Worm (Caenorhabditis elegans) whole organism, young adult: ENCODE data around the gene F45D3.2.

Experiments
- B0261.1 ChIP-seq: sonication (generic microtip); optimal IDR thresholded peaks from 2 replicates; lab custom pipeline; 2016; ENCODE audit warnings: mild to moderate bottlenecking, missing genetic modification characterization, moderate library complexity, missing compliant biosample characterization
- B0336.3 ChIP-seq: fragments of 200-800 bp; sonication (Bioruptor generic); IDR thresholded peaks from 2 replicates; pipeline ENCODE4 v1.3.6; 2022; ENCODE audit warnings: missing genetic modification characterization, missing compliant biosample characterization
- C06A6.2 ChIP-seq: fragments of 200-800 bp; sonication (Bioruptor generic); conservative IDR thresholded peaks from 2 replicates; pipeline ENCODE4 v1.3.6; 2022; ENCODE audit warnings: missing genetic modification characterization, missing compliant biosample characterization
- D2030.7 ChIP-seq: fragments of 200-800 bp; sonication (Bioruptor generic); IDR thresholded peaks from 2 replicates; pipeline ENCODE4 v1.3.6; 2022; ENCODE audit warnings: missing genetic modification reagents, missing genetic modification characterization, missing compliant biosample characterization
- F39B2.1 ChIP-seq: fragments of 200-800 bp; sonication (Bioruptor generic); IDR thresholded peaks from 2 replicates; pipeline ENCODE4 v1.3.6; 2022; ENCODE audit warnings: missing genetic modification reagents, missing genetic modification characterization, missing compliant biosample characterization
- F49E8.2 ChIP-seq: sonication (generic microtip); optimal IDR thresholded peaks from 3 replicates; lab custom pipeline; 2017; ENCODE audit warnings: missing genetic modification characterization, mild to moderate bottlenecking, missing compliant biosample characterization, antibody characterized with exemption, moderate library complexity; ENCODE audit not compliant: insufficient read depth
- F57A8.1 ChIP-seq: fragments of 200-800 bp; sonication (Bioruptor generic); optimal IDR thresholded peaks from 2 replicates; lab custom pipeline; 2018; ENCODE audit warnings: mild to moderate bottlenecking, missing genetic modification characterization, moderate library complexity, missing compliant biosample characterization
- K11D2.4 ChIP-seq: fragments of 200-800 bp; sonication (Bioruptor generic); IDR thresholded peaks from 2 replicates; pipeline ENCODE4 v1.3.6; 2022; ENCODE audit warnings: missing genetic modification reagents, missing genetic modification characterization, missing compliant biosample characterization
- T26A5.8 ChIP-seq: sonication (generic microtip); optimal IDR thresholded peaks from 2 replicates; lab custom pipeline; 2016; ENCODE audit warnings: missing genetic modification characterization, missing compliant biosample characterization
- Y67H2A.10 ChIP-seq: fragments of 200-800 bp; sonication (Bioruptor generic); conservative IDR thresholded peaks from 2 replicates; pipeline ENCODE4 v1.3.6; 2022; ENCODE audit warnings: missing genetic modification reagents, missing genetic modification characterization, missing compliant biosample characterization
- Y95B8A.8 ChIP-seq: fragments of 200-800 bp; sonication (Bioruptor generic); IDR thresholded peaks from 2 replicates; pipeline ENCODE4 v1.3.6; 2022; ENCODE audit warnings: missing genetic modification reagents, missing genetic modification characterization, missing compliant biosample characterization
- akir-1 ChIP-seq: fragments of 200-800 bp; sonication (Bioruptor generic); optimal IDR thresholded peaks from 2 replicates; lab custom pipeline; 2018; ENCODE audit warnings: mild to moderate bottlenecking, missing genetic modification characterization, moderate library complexity, missing compliant biosample characterization
- ama-1 ChIP-seq, 3 experiments: fragments of 150-350 bp in 1 of 3; sonication (generic microtip) in 2 of 3; optimal IDR thresholded peaks; 2 replicates each; lab custom pipeline; 2014 to 2018; ENCODE audit warnings: missing biosample characterization in 2 of 3, missing genetic modification characterization in 2 of 3, missing genetic modification reagents in 2 of 3
- attf-5 ChIP-seq: fragments of 200-800 bp; sonication (Bioruptor generic); optimal IDR thresholded peaks from 2 replicates; lab custom pipeline; 2018; ENCODE audit warnings: mild to moderate bottlenecking, missing genetic modification characterization, missing compliant biosample characterization
- ceh-27 ChIP-seq: fragments of 200-800 bp; sonication (Bioruptor generic); optimal IDR thresholded peaks from 2 replicates; lab custom pipeline; 2018; ENCODE audit warnings: mild to moderate bottlenecking, missing genetic modification characterization, moderate library complexity, missing compliant biosample characterization
- ceh-58 ChIP-seq: fragments of 200-800 bp; sonication (Bioruptor generic); IDR thresholded peaks from 2 replicates; pipeline ENCODE4 v1.3.6; 2022; ENCODE audit warnings: missing genetic modification characterization, missing compliant biosample characterization
- hmg-20 ChIP-seq: fragments of 200-800 bp; sonication (Bioruptor generic); IDR thresholded peaks from 2 replicates; pipeline ENCODE4 v1.3.6; 2022; ENCODE audit warnings: missing genetic modification reagents, missing genetic modification characterization, missing compliant biosample characterization
- hrde-1 ChIP-seq: sonication (generic microtip); optimal IDR thresholded peaks from 2 replicates; lab custom pipeline; 2016; ENCODE audit warnings: missing genetic modification characterization, mild to moderate bottlenecking, missing compliant biosample characterization, moderate library complexity, missing genotype, missing genetic modification reagents, borderline replicate concordance
- hsf-1 ChIP-seq: fragments of 200-800 bp; sonication (Bioruptor generic); IDR thresholded peaks from 2 replicates; pipeline ENCODE4 v1.3.6; 2022; ENCODE audit warnings: missing genetic modification reagents, missing genetic modification characterization, missing compliant biosample characterization
- lag-1 ChIP-seq: fragments of 200-800 bp; sonication (Bioruptor generic); IDR thresholded peaks from 2 replicates; pipeline ENCODE4 v1.3.6; 2022; ENCODE audit warnings: missing genetic modification reagents, missing genetic modification characterization, missing compliant biosample characterization
- lir-1 ChIP-seq: fragments of 200-800 bp; sonication (Bioruptor generic); conservative IDR thresholded peaks from 2 replicates; pipeline ENCODE4 v1.3.6; 2022; ENCODE audit warnings: missing genetic modification reagents, missing genetic modification characterization, missing compliant biosample characterization
- lsl-1 ChIP-seq: fragments of 200-800 bp; sonication (Bioruptor generic); optimal IDR thresholded peaks from 2 replicates; lab custom pipeline; 2018; ENCODE audit warnings: mild to moderate bottlenecking, missing genetic modification characterization, moderate library complexity, missing compliant biosample characterization
- mes-4 ChIP-seq: sonication (generic microtip); optimal IDR thresholded peaks from 2 replicates; lab custom pipeline; 2016; ENCODE audit warnings: missing genotype, missing genetic modification characterization, missing compliant biosample characterization
- mxl-1 ChIP-seq: sonication (generic microtip); optimal IDR thresholded peaks from 2 replicates; lab custom pipeline; 2016; ENCODE audit warnings: missing genetic modification characterization, missing compliant biosample characterization
- pbrm-1 ChIP-seq: fragments of 200-800 bp; sonication (Bioruptor generic); IDR thresholded peaks from 2 replicates; pipeline ENCODE4 v1.3.6; 2022; ENCODE audit warnings: missing genetic modification reagents, missing genetic modification characterization, missing compliant biosample characterization
- snpc-1.3 ChIP-seq: sonication (generic microtip); optimal IDR thresholded peaks from 2 replicates; lab custom pipeline; 2017; ENCODE audit warnings: missing genetic modification characterization, mild to moderate bottlenecking, missing compliant biosample characterization, antibody characterized with exemption, moderate library complexity, missing genotype, missing genetic modification reagents; ENCODE audit not compliant: insufficient read depth
- snpc-4 ChIP-seq, 5 experiments: fragments of 150-350 bp in 1 of 5; sonication (generic microtip) in 4 of 5; optimal IDR thresholded peaks; 2 replicates each; lab custom pipeline; 2014 to 2018; ENCODE audit warnings: missing genetic modification characterization in 5 of 5, missing biosample characterization in 3 of 5, antibody characterized with exemption in 2 of 5, mild to moderate bottlenecking in 2 of 5, missing compliant biosample characterization in 2 of 5, missing genotype in 2 of 5, moderate library complexity in 2 of 5, missing genetic modification reagents in 1 of 5
- sptf-2 ChIP-seq: fragments of 200-800 bp; sonication (Bioruptor generic); optimal IDR thresholded peaks from 2 replicates; lab custom pipeline; 2018; ENCODE audit warnings: mild to moderate bottlenecking, missing genetic modification characterization, missing compliant biosample characterization
- tbx-9 ChIP-seq: sonication (generic microtip); optimal IDR thresholded peaks from 2 replicates; lab custom pipeline; 2016; ENCODE audit warnings: borderline replicate concordance, missing genetic modification characterization, inconsistent platforms, missing compliant biosample characterization
- unc-62 ChIP-seq: fragments of 150-350 bp; optimal IDR thresholded peaks from 2 replicates; lab custom pipeline; 2014; ENCODE audit warnings: missing biosample characterization, missing genetic modification reagents, missing genetic modification characterization
- zfh-2 ChIP-seq: fragments of 200-800 bp; sonication (Bioruptor generic); conservative IDR thresholded peaks from 2 replicates; pipeline ENCODE4 v1.3.6; 2022; ENCODE audit warnings: missing genetic modification reagents, missing genetic modification characterization, missing compliant biosample characterization
- zim-3 ChIP-seq: sonication (generic microtip); optimal IDR thresholded peaks from 2 replicates; lab custom pipeline; 2017; ENCODE audit warnings: mild to moderate bottlenecking, missing genetic modification characterization, moderate library complexity, missing compliant biosample characterization
- ztf-18 ChIP-seq: sonication (generic microtip); optimal IDR thresholded peaks from 2 replicates; lab custom pipeline; 2016; ENCODE audit warnings: missing genotype, mild to moderate bottlenecking, missing genetic modification characterization, missing compliant biosample characterization
- ztf-28 ChIP-seq: fragments of 200-800 bp; sonication (Bioruptor generic); IDR thresholded peaks from 2 replicates; pipeline ENCODE4 v1.3.6; 2022; ENCODE audit warnings: missing genetic modification reagents, missing genetic modification characterization, missing compliant biosample characterization
- ztf-3 ChIP-seq: fragments of 200-800 bp; sonication (Bioruptor generic); optimal IDR thresholded peaks from 2 replicates; lab custom pipeline; 2018; ENCODE audit warnings: mild to moderate bottlenecking, missing genetic modification characterization, missing compliant biosample characterization

The F45D3.2 gene

ce11 chrV:12497725-12498263 is 43.0 kb upstream of the F45D3.2 start, which contains the start of the genes W04D2.4 and rbm-25 (continued):
- TF ChIP-seq snpc-4 (GFP tag; optimal IDR thresholded peaks at IDR 0.05; lab: Kevin White, UChicago) (peak; percentile 1), snpc-4 (tag; optimal IDR thresholded peaks at IDR 0.05; lab: Kevin White, UChicago) (peak in 3 of 4 experiments; percentile 80 to 81 (median 80)), ztf-3 (GFP tag; lab: Kevin White, UChicago) (no peak), hsf-1 (no peak), akir-1 (GFP tag; lab: Kevin White, UChicago) (peak; percentile 2), sptf-2 (GFP tag; lab: Kevin White, UChicago) (no peak), ztf-18 (tag; lab: Kevin White, UChicago) (peak; percentile 94), ceh-27 (GFP tag; lab: Kevin White, UChicago) (no peak), unc-62 (GFP tag; lab: Kevin White, UChicago) (no peak), zfh-2 (GFP tag; lab: Robert Waterston, UW) (no peak), D2030.7 (GFP tag; lab: Robert Waterston, UW) (no peak), Y67H2A.10 (GFP tag; lab: Robert Waterston, UW) (no peak), Y95B8A.8 (GFP tag; lab: Robert Waterston, UW) (no peak), C06A6.2 (GFP tag; lab: Robert Waterston, UW) (no peak), F49E8.2 (tag; lab: Kevin White, UChicago) (no peak), ceh-58 (GFP tag; lab: Robert Waterston, UW) (no peak), ama-1 (optimal IDR thresholded peaks at IDR 0.05; lab: Kevin White, UChicago) (no peak), ama-1 (GFP tag; optimal IDR thresholded peaks at IDR 0.05; lab: Kevin White, UChicago) (no peak), F57A8.1 (no peak), hmg-20 (GFP tag; lab: Robert Waterston, UW) (no peak), zim-3 (tag; lab: Kevin White, UChicago) (no peak), mxl-1 (no peak)

DNA sequence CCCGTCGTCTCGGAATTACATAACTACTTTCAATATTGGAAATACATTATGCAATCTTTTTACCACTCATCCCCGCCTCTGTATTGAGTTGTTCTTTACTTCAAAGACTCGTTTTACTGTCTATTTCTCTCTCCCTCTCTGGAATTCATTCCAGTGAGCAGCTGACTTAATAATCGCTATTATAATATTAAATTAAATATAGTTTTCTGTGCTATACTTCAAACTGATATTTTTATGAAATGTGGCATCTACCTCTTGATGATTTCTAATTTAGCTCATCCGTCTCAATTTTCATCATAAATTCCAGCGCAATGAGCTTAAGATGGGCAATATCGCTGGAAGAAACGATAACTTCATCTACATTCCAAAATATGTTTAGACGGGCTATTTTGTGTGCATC is 37.3 kb upstream of the F45D3.2 start, which contains the start of gene T28H10.1:
T28H10.1 (plus strand) TSS at position 301 of the 400 bp plus-strand sequence.
- TF ChIP-seq B0336.3 (GFP tag; lab: Robert Waterston, UW) (no peak), ama-1 (optimal IDR thresholded peaks at IDR 0.05; lab: Kevin White, UChicago) (no peak), ama-1 (GFP tag; optimal IDR thresholded peaks at IDR 0.05; lab: Kevin White, UChicago) (no peak), zim-3 (tag; lab: Kevin White, UChicago) (no peak), F39B2.1 (GFP tag; lab: Robert Waterston, UW) (no peak), B0261.1 (tag; lab: Kevin White, UChicago) (no peak), lsl-1 (GFP tag; lab: Kevin White, UChicago) (no peak), tbx-9 (tag; lab: Kevin White, UChicago) (no peak), pbrm-1 (no peak), lag-1 (GFP tag; lab: Robert Waterston, UW) (no peak), ztf-28 (GFP tag; lab: Robert Waterston, UW) (no peak), mes-4 (no peak), T26A5.8 (tag; lab: Kevin White, UChicago) (no peak), attf-5 (GFP tag; lab: Kevin White, UChicago) (no peak), K11D2.4 (GFP tag; lab: Robert Waterston, UW) (no peak), lir-1 (no peak), hrde-1 (no peak), snpc-1.3 (tag; lab: Kevin White, UChicago) (no peak)
